Worm (Caenorhabditis elegans) whole organism, young adult: ENCODE results near the gene gmap-2.

Source experiments
- gei-17 ChIP-seq: fragments of 200-800 bp; sonication (Bioruptor generic); optimal IDR thresholded peaks from 2 replicates; lab custom pipeline; 2018; ENCODE audit warnings: mild to moderate bottlenecking, missing genetic modification characterization, missing compliant biosample characterization
- snpc-4 ChIP-seq, 5 experiments: fragments of 150-350 bp in 1 of 5; sonication (generic microtip) in 4 of 5; optimal IDR thresholded peaks; 2 replicates each; lab custom pipeline; 2014 to 2018; ENCODE audit warnings: missing genetic modification characterization in 5 of 5, missing biosample characterization in 3 of 5, antibody characterized with exemption in 2 of 5, mild to moderate bottlenecking in 2 of 5, missing compliant biosample characterization in 2 of 5, missing genotype in 2 of 5, moderate library complexity in 2 of 5, missing genetic modification reagents in 1 of 5

ce11 chrX:12929961-12930360 is 13.1 kb downstream of the gmap-2 start, which contains the start of gene C34E7.3:
- TF ChIP-seq snpc-4 (GFP tag; optimal IDR thresholded peaks at IDR 0.05; lab: Kevin White, UChicago) (no peak), snpc-4 (tag; optimal IDR thresholded peaks at IDR 0.05; lab: Kevin White, UChicago) (no peak), gei-17 (GFP tag; lab: Kevin White, UChicago) (no peak)
